Fruit fly (Drosophila melanogaster) Kc167 (cell line): ENCODE results near the gene CG18268.

Source experiments
- Sin3A ChIP-seq: fragments of >200 bp; optimal IDR thresholded peaks from 2 replicates; lab custom pipeline; 2018; ENCODE audit warnings: missing external identifiers
- h ChIP-seq: fragments of >200 bp; optimal IDR thresholded peaks from 3 replicates; lab custom pipeline; 2018; ENCODE audit warnings: missing external identifiers
- psq ChIP-seq: fragments of >200 bp; optimal IDR thresholded peaks from 2 replicates; lab custom pipeline; 2017; ENCODE audit warnings: missing external identifiers

DNA sequence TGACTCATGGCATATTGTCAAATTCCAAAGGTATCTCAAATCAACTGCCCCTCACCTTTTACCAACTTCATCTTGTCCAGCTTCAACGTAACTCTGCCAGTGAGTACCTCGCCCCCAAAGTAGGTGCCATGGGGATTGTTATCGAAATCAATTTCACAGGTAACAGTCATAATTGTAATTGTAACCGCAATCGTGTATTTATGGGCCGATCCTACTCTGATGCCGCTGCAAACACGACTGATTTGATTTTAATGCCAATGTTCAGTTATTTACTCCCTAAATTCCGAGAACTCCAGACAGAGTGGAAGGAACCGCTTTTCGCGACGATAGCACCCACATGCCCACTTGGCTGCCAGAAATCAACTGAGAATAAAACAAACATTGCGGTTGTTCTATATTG lies 18.4 kb downstream of the CG18268 start, which contains the start of gene CG18745:
- no peak for TF ChIP-seq h (lab: Kevin White, UChicago)
- TF ChIP-seq Sin3A (lab: Kevin White, UChicago): no peak
- no peak for TF ChIP-seq psq
